Worm (Caenorhabditis elegans) whole organism, L1 larva: ENCODE measurements around the gene R02F11.11.

Source experiments
- Y116A8C.19 ChIP-seq: sonication (generic microtip); optimal IDR thresholded peaks from 2 replicates; lab custom pipeline; 2016; ENCODE audit warnings: missing compliant biosample characterization, missing genetic modification characterization, borderline replicate concordance
- aha-1 ChIP-seq: fragments of 150-350 bp; optimal IDR thresholded peaks from 2 replicates; lab custom pipeline; 2014; ENCODE audit warnings: missing biosample characterization, missing genetic modification characterization
- aly-2 ChIP-seq: fragments of 150-350 bp; optimal IDR thresholded peaks from 2 replicates; lab custom pipeline; 2014; ENCODE audit warnings: missing biosample characterization, missing genetic modification characterization
- blmp-1 ChIP-seq: fragments of 150-350 bp; optimal IDR thresholded peaks from 2 replicates; lab custom pipeline; 2014; ENCODE audit warnings: missing biosample characterization, missing genetic modification characterization
- efl-1 ChIP-seq, 4 experiments: fragments of 150-350 bp; optimal IDR thresholded peaks in 3 of 4; peaks in 1 of 4; 1 replicate in 1 of 4; 2 replicates in 3 of 4; lab custom pipeline; 2014; ENCODE audit warnings: missing biosample characterization in 2 of 4, missing genetic modification characterization in 2 of 4, missing genetic modification reagents in 2 of 4
- efl-3 ChIP-seq: fragments of 200-800 bp; sonication (Bioruptor generic); optimal IDR thresholded peaks from 2 replicates; lab custom pipeline; 2018; ENCODE audit warnings: mild to moderate bottlenecking, missing genetic modification characterization, missing compliant biosample characterization
- egl-27 ChIP-seq, 2 experiments: fragments of 150-350 bp in 1 of 2; sonication (generic microtip); optimal IDR thresholded peaks; 3 replicates each; lab custom pipeline; 2017 to 2018; ENCODE audit warnings: missing biosample characterization in 2 of 2, missing genetic modification characterization in 2 of 2, missing genetic modification reagents in 2 of 2
- elt-2 ChIP-seq: sonication (generic microtip); optimal IDR thresholded peaks from 2 replicates; lab custom pipeline; 2016; ENCODE audit warnings: missing genetic modification characterization, mild to moderate bottlenecking, inconsistent platforms, missing compliant biosample characterization, missing genetic modification reagents
- ets-5 ChIP-seq: fragments of 200-800 bp; sonication (Bioruptor generic); IDR thresholded peaks from 2 replicates; pipeline ENCODE4 v1.3.6; 2022; ENCODE audit warnings: missing genetic modification characterization, missing compliant biosample characterization
- hlh-17 ChIP-seq: fragments of 200-800 bp; sonication (Bioruptor generic); optimal IDR thresholded peaks from 2 replicates; lab custom pipeline; 2018; ENCODE audit warnings: missing genetic modification characterization, mild to moderate bottlenecking, missing compliant biosample characterization, moderate library complexity, borderline replicate concordance
- irx-1 ChIP-seq: sonication (generic microtip); optimal IDR thresholded peaks from 2 replicates; lab custom pipeline; 2016; ENCODE audit warnings: missing genetic modification characterization, missing compliant biosample characterization
- isw-1 ChIP-seq: fragments of 200-800 bp; sonication (Bioruptor generic); IDR thresholded peaks from 2 replicates; pipeline ENCODE4 v1.3.6; 2022; ENCODE audit warnings: missing genetic modification characterization, missing compliant biosample characterization
- lin-14 ChIP-seq: fragments of 200-800 bp; sonication (Bioruptor generic); optimal IDR thresholded peaks from 2 replicates; lab custom pipeline; 2018; ENCODE audit warnings: mild to moderate bottlenecking, missing genetic modification characterization, moderate library complexity, missing compliant biosample characterization
- lin-15B ChIP-seq: fragments of 150-350 bp; sonication (generic microtip); optimal IDR thresholded peaks from 3 replicates; lab custom pipeline; 2014; ENCODE audit warnings: missing biosample characterization, missing genetic modification characterization
- lin-35 ChIP-seq, 2 experiments: fragments of 150-350 bp; optimal IDR thresholded peaks; 2 replicates each; lab custom pipeline; 2014; ENCODE audit warnings: missing biosample characterization in 2 of 2, missing genetic modification characterization in 2 of 2, missing genetic modification reagents in 2 of 2
- lsy-2 ChIP-seq, 2 experiments: fragments of 150-350 bp; optimal IDR thresholded peaks; 2 replicates each; lab custom pipeline; 2014; ENCODE audit warnings: missing biosample characterization in 2 of 2, missing genetic modification characterization in 2 of 2
- mdl-1 ChIP-seq, 2 experiments: fragments of 150-350 bp; optimal IDR thresholded peaks; 2 replicates each; lab custom pipeline; 2014 to 2017; ENCODE audit warnings: missing biosample characterization in 2 of 2, missing genetic modification characterization in 2 of 2, inconsistent platforms in 1 of 2
- nhr-11 ChIP-seq: fragments of 150-350 bp; optimal IDR thresholded peaks from 2 replicates; lab custom pipeline; 2014; ENCODE audit warnings: missing biosample characterization, missing genetic modification characterization
- nhr-20 ChIP-seq: sonication (generic microtip); optimal IDR thresholded peaks from 2 replicates; lab custom pipeline; 2016; ENCODE audit warnings: mild to moderate bottlenecking, missing genetic modification characterization, missing compliant biosample characterization
- nhr-237 ChIP-seq: fragments of 150-350 bp; optimal IDR thresholded peaks from 2 replicates; lab custom pipeline; 2014; ENCODE audit warnings: missing biosample characterization, missing genetic modification characterization
- nhr-71 ChIP-seq: sonication (generic microtip); optimal IDR thresholded peaks from 2 replicates; lab custom pipeline; 2016; ENCODE audit warnings: mild to moderate bottlenecking, missing genetic modification characterization, moderate library complexity, missing compliant biosample characterization
- nhr-84 ChIP-seq: sonication (generic microtip); optimal IDR thresholded peaks from 2 replicates; lab custom pipeline; 2017; ENCODE audit warnings: missing biosample characterization, missing genetic modification characterization
- nhr-85 ChIP-seq: sonication (generic microtip); peaks from one replicate; lab custom pipeline; 2016; ENCODE audit warnings: missing genetic modification characterization, inconsistent platforms, missing compliant biosample characterization
- nhr-90 ChIP-seq: sonication (generic microtip); optimal IDR thresholded peaks from 2 replicates; lab custom pipeline; 2016; ENCODE audit warnings: mild to moderate bottlenecking, missing genetic modification characterization, missing compliant biosample characterization; ENCODE audit not compliant: poor library complexity
- pax-3 ChIP-seq: fragments of 200-800 bp; sonication (Bioruptor generic); optimal IDR thresholded peaks from 2 replicates; lab custom pipeline; 2018; ENCODE audit warnings: mild to moderate bottlenecking, missing genetic modification characterization, moderate library complexity, missing compliant biosample characterization
- pqm-1 ChIP-seq: sonication (generic microtip); optimal IDR thresholded peaks from 3 replicates; lab custom pipeline; 2017; ENCODE audit warnings: missing biosample characterization, missing genetic modification characterization
- rnt-1 ChIP-seq: sonication (generic microtip); optimal IDR thresholded peaks from 2 replicates; lab custom pipeline; 2016; ENCODE audit warnings: mild to moderate bottlenecking, missing genetic modification characterization, moderate library complexity, missing compliant biosample characterization
- skn-1 ChIP-seq: fragments of 150-350 bp; optimal IDR thresholded peaks from 2 replicates; lab custom pipeline; 2014; ENCODE audit warnings: missing biosample characterization, missing genetic modification characterization
- snu-23 ChIP-seq: sonication (generic microtip); optimal IDR thresholded peaks from 2 replicates; lab custom pipeline; 2016; ENCODE audit warnings: missing genetic modification characterization, missing compliant biosample characterization
- sup-37 ChIP-seq: fragments of 200-800 bp; sonication (Bioruptor generic); optimal IDR thresholded peaks from 2 replicates; lab custom pipeline; 2018; ENCODE audit warnings: mild to moderate bottlenecking, missing genetic modification characterization, missing compliant biosample characterization
- tbx-2 ChIP-seq: sonication (generic microtip); optimal IDR thresholded peaks from 2 replicates; lab custom pipeline; 2016; ENCODE audit warnings: missing genetic modification characterization, missing compliant biosample characterization
- tlp-1 ChIP-seq: fragments of 150-350 bp; optimal IDR thresholded peaks from 2 replicates; lab custom pipeline; 2014; ENCODE audit warnings: missing biosample characterization, missing genetic modification characterization
- unc-130 ChIP-seq: fragments of 150-350 bp; optimal IDR thresholded peaks from 2 replicates; lab custom pipeline; 2017; ENCODE audit warnings: missing biosample characterization, missing genetic modification characterization, inconsistent platforms
- unc-30 ChIP-seq: sonication (generic microtip); optimal IDR thresholded peaks from 2 replicates; lab custom pipeline; 2017; ENCODE audit warnings: missing biosample characterization, missing genetic modification characterization
- vab-15 ChIP-seq: sonication (generic microtip); optimal IDR thresholded peaks from 2 replicates; lab custom pipeline; 2017; ENCODE audit warnings: missing genotype, mild to moderate bottlenecking, missing genetic modification characterization, missing compliant biosample characterization
- zag-1 ChIP-seq: fragments of 150-350 bp; optimal IDR thresholded peaks from 2 replicates; lab custom pipeline; 2014; ENCODE audit warnings: missing biosample characterization, missing genetic modification characterization

The R02F11.11 gene

DNA sequence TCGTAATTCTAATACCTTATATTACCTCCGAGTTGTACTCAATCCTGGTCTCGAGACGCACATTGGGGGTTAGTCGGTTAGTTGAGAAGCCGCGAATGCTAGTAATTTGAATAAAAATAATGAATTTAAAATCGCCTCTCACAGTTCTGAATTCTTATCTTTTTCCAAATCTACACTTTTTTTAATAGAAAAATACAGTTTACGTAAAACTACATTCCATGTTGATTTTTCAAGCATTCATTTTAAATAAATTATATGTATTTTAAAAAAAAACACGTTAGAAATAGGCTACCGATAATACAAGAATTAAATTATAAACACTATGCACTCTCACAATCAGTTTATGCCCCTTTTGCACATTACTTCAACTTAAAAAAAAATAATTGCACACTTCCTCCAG, 22.0 kb upstream of the R02F11.11 start, which contains the start of gene C18G1.9:
Gene C18G1.9 (minus strand): TSS at position 101 of the 400 bp plus-strand sequence.
- TF ChIP-seq isw-1 (GFP tag; lab: Robert Waterston, UW) (no peak), tlp-1 (tag; lab: Kevin White, UChicago) (no peak), irx-1 (no peak), snu-23 (GFP tag; lab: Kevin White, UChicago) (no peak), nhr-85 (tag; lab: Kevin White, UChicago) (no peak), vab-15 (tag; lab: Kevin White, UChicago) (no peak), pqm-1 (tag; lab: Kevin White, UChicago) (no peak), mdl-1 (tag; optimal IDR thresholded peaks at IDR 0.05; lab: Kevin White, UChicago) (no peak), nhr-90 (tag; lab: Kevin White, UChicago) (no peak), lin-15B (tag; lab: Kevin White, UChicago) (no peak), skn-1 (tag; lab: Kevin White, UChicago) (no peak), sup-37 (no peak), aha-1 (tag; lab: Kevin White, UChicago) (no peak), nhr-20 (tag; lab: Kevin White, UChicago) (no peak)

DNA sequence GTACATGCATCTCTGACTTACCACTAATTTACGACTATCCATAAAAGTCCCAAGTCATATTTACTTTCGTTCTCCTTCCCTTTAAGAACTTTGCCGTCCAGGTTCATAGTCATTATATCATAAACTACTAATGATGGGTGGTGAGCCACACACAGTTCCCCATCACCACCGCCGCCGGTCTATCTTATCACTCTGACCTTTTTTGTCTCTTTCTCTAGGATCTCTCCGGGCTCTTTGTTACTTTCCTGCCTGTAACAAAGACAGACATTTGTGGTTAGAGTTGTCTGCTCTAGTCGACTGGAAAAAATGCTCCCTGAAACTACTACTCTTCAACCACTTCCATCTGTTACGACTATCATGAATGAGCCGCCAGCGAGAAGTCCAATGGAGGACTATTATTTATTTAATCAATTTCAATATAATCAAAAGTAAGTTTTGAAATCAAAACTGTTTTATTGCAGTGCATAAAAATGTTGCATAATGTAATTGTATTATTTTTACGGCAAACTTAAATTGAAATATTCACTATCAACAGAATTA, 21.2 kb upstream of the R02F11.11 start, which contains the start of gene elt-7:
Gene elt-7 (plus strand): TSS at position 263 of the 540 bp plus-strand sequence.
- no peak for TF ChIP-seq tlp-1 (tag; lab: Kevin White, UChicago)
- TF ChIP-seq nhr-84 (tag; lab: Kevin White, UChicago): no peak
- no peak for TF ChIP-seq snu-23 (GFP tag; lab: Kevin White, UChicago)
- no peak for TF ChIP-seq tbx-2 (tag; lab: Kevin White, UChicago)
- no peak for TF ChIP-seq nhr-11
- no peak for TF ChIP-seq aha-1 (tag; lab: Kevin White, UChicago)
- TF ChIP-seq aly-2 (tag; lab: Kevin White, UChicago): no peak
- no peak for TF ChIP-seq egl-27 (tag; optimal IDR thresholded peaks at IDR 0.05; lab: Kevin White, UChicago)
- peak in 1 of 2 experiments; percentile 10 for TF ChIP-seq lin-35 (GFP tag; optimal IDR thresholded peaks at IDR 0.05; lab: Kevin White, UChicago)
- TF ChIP-seq hlh-17 (GFP tag; lab: Kevin White, UChicago): no peak
- TF ChIP-seq elt-2 (tag; lab: Kevin White, UChicago): peak; percentile 29
- no peak for TF ChIP-seq unc-30 (tag; lab: Kevin White, UChicago)
- no peak for TF ChIP-seq pax-3
- TF ChIP-seq nhr-237 (tag; lab: Kevin White, UChicago): no peak

DNA sequence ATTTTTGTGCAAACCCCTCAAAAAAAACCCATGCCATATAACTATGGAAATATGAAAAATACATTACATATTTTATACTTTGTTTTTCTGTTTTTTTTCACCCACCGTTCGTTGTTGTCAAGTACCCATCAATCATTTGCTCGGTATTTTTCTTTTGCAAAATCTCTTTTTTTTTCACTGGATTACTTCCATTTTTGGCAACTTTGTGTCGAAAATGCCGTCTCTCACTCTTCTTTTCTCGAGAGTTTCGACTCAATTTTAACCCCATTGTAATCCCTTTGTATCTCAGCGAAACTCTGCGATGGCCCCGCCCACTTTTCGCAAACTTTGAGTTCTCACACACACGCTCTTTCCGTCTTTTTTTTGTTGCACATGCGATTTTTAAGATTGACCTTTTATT, 16.5 kb upstream of the R02F11.11 start:
- TF ChIP-seq Y116A8C.19: no peak
- TF ChIP-seq lin-14 (GFP tag; lab: Kevin White, UChicago): peak; percentile 24
- TF ChIP-seq efl-3 (GFP tag; lab: Kevin White, UChicago): no peak
- TF ChIP-seq nhr-71 (tag; lab: Kevin White, UChicago): no peak
- no peak for TF ChIP-seq sup-37
- no peak for TF ChIP-seq nhr-237 (tag; lab: Kevin White, UChicago)
- TF ChIP-seq ets-5: no peak
- no peak for TF ChIP-seq blmp-1 (tag; lab: Kevin White, UChicago)
- no peak for TF ChIP-seq zag-1 (tag; lab: Kevin White, UChicago)
- TF ChIP-seq efl-1 (optimal IDR thresholded peaks at IDR 0.05; lab: Kevin White, UChicago): no peak
- TF ChIP-seq efl-1 (GFP tag; optimal IDR thresholded peaks at IDR 0.05 in 1 of 2; lab: Kevin White, UChicago): no peak
- peak; percentile 47 for TF ChIP-seq unc-30 (tag; lab: Kevin White, UChicago)
- no peak for TF ChIP-seq egl-27 (tag; optimal IDR thresholded peaks at IDR 0.05; lab: Kevin White, UChicago)
- TF ChIP-seq elt-2 (tag; lab: Kevin White, UChicago): no peak

DNA sequence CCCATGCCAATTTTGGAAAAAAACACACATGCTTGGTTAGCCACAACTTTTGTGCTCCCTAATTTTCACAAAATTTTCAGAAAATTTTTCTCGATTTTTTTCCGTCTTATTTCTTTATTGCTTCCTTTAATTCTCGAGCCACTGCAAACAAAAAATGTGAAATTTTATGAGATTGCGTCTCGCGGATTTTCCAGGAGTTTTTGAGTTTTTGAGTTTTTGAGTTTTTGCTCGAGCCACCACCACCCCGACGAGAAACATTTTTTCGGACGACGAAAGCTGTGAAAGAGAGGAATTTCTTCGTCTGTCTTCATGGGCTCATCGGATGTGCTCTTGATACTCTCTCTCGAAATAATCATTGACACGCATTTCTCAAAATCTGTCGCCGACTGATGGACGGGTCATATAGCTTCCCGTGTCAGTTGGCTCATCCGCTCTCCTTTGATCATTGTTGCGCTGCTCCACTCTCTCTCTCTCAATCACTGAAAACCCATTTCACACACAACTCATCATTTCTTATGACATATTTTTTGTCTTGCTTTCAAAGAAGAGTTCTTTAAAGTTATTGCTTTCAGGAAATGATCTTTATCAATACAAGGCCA, 14.2 kb upstream of the R02F11.11 start, which contains the start of gene C18G1.1:
Gene C18G1.1 (plus strand): TSS at position 573 of the 599 bp plus-strand sequence.
- TF ChIP-seq elt-2 (tag; lab: Kevin White, UChicago) (no peak), rnt-1 (peak; percentile 59), unc-130 (tag; lab: Kevin White, UChicago) (peak; percentile 27), nhr-71 (tag; lab: Kevin White, UChicago) (peak; percentile 50), snu-23 (GFP tag; lab: Kevin White, UChicago) (peak; percentile 5), lsy-2 (tag; optimal IDR thresholded peaks at IDR 0.05; lab: Kevin White, UChicago) (peak in 1 of 2 experiments; percentile 26), irx-1 (no peak)
